Worm (Caenorhabditis elegans) whole organism, mixed stage, embryonic: ENCODE data around the gene Y116A8C.467.

Source experiments
- ces-1 ChIP-seq: fragments of 150-350 bp; optimal IDR thresholded peaks from 2 replicates; lab custom pipeline; 2014; ENCODE audit warnings: missing biosample characterization, missing genetic modification reagents, missing genetic modification characterization
- lin-13 ChIP-seq: fragments of 150-350 bp; optimal IDR thresholded peaks from 2 replicates; lab custom pipeline; 2014; ENCODE audit warnings: missing biosample characterization, missing genetic modification characterization
- mep-1 ChIP-seq: fragments of 150-350 bp; optimal IDR thresholded peaks from 2 replicates; lab custom pipeline; 2017; ENCODE audit warnings: missing biosample characterization, missing genetic modification reagents, missing genetic modification characterization, inconsistent platforms
- nhr-237 ChIP-seq: fragments of 150-350 bp; optimal IDR thresholded peaks from 2 replicates; lab custom pipeline; 2014; ENCODE audit warnings: missing biosample characterization, missing genetic modification characterization
- unc-120 ChIP-seq: sonication (generic microtip); optimal IDR thresholded peaks from 2 replicates; lab custom pipeline; 2017; ENCODE audit warnings: missing genetic modification characterization, missing compliant biosample characterization; ENCODE audit not compliant: poor library complexity, severe bottlenecking
- ztf-11 ChIP-seq: fragments of 150-350 bp; optimal IDR thresholded peaks from 2 replicates; lab custom pipeline; 2014; ENCODE audit warnings: missing biosample characterization, missing genetic modification characterization

DNA sequence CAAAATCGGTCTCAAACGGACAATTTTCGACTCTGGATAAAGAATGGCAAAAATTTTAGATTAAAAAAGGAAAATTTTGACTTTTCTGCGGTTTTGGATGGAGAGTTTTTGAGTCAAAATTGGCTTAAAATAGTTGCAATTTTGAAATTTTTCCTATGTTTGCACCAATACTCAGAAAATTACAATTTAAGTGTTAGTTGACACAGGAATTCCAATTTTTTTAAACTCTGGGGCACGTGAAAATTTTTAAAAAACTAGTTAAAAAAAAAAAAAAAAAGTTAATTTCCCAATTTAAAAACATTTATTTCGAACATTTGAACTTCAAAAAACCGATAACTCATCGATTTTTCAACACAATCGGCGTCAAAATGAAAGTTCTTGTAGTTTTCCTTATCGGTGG, 48.2 kb upstream of the Y116A8C.467 start, which contains the start of gene Y116A8C.33:
- TF ChIP-seq mep-1 (no peak), ztf-11 (tag; lab: Kevin White, UChicago) (no peak), lin-13 (no peak), unc-120 (tag; lab: Kevin White, UChicago) (no peak), nhr-237 (no peak), ces-1 (no peak)
